Fruit fly (Drosophila melanogaster): Measurements from ENCODE around the gene Spn100A.

Spn100A gene

DNA sequence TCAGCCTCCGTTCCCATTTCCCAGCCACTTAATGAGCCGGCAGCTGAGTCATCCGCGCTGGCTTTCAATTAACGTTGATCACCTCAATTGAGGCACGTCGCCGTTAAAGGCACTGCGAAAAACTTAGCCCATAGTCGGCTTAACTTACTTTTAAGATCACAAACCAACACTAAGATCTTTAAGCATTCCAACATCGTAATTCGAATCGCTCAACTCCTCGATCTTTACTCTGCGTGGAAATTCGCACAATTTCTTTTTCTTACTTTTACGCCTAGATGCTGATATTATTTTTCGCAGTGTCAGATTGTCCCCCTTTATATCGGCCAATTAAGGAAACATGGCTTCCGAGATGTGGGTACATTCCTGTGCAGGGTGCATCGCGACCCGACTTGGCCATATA is 31.9 kb downstream of the Spn100A start:
- TF ChIP-seq CTCF (optimal IDR thresholded peaks at IDR 0.05) (no peak), CG8478 (optimal IDR thresholded peaks at IDR 0.05) (no peak)

DNA sequence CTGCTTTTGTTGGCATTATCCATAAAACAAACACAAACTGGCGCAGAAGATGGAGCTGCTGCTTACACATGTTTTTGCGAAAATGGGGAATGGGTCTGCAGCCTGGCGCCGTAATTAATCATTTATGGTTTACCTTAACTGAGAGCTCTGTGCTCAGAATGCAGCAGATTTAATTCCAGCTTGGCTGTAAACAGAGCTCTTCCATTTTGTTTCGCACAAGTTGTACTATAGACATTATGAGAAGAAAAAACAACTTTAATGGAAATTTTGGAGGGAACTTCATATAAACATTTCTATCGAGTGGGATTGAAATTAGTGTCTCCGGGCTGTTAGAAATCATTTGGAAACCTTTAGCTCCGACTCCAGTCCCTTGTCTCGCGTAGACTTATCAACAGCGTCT is 35.3 kb downstream of the Spn100A start, which contains the start of gene eIF4H2:
Gene eIF4H2, plus strand, starts transcription at position 301 of the 400 bp plus-strand sequence.
- no peak for TF ChIP-seq CG8478 (optimal IDR thresholded peaks at IDR 0.05)
- no peak for TF ChIP-seq CTCF (optimal IDR thresholded peaks at IDR 0.05)

DNA sequence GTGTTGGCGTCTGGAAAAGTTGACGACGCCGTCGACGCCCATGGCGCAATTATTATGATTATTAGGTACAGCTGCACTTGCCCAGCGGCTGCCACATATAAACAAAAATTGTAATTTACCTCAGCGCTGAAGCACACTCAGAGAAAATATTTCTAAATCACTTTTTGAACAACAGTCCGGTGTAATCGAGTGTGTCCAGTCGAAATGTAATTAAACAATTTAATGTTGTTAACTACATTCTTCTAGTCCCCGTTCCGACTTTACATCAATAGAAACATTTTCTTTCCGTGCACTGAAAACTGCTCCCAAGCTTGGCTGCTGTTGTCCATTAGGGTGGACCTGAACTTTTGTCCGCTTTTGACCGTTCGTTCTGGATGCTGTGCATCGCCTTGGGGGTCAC is 38.6 kb downstream of the Spn100A start:
- TF ChIP-seq CTCF (optimal IDR thresholded peaks at IDR 0.05) (no peak), CG8478 (optimal IDR thresholded peaks at IDR 0.05) (no peak)

DNA sequence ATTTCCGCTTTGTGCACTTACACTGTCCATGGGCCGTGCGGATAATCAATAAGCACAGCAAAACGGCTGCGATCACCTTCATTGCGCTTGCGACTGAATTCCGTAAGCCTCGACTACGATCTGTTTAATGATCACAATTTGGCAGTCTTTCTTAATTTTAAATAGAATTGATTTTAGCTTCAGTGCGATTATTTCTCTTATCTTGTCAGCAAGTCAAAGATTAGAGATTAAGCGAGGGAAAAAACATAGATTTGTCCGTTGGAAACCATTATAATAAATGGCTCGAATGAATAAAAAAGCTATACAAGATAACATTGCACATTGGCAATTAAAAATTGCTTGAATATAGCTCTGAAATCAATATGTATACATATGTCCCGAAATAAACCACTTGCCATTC is 40.6 kb downstream of the Spn100A start, which contains the start of gene CG11313:
Gene CG11313, minus strand, starts transcription at position 101 of the 400 bp plus-strand sequence.
- TF ChIP-seq CG8478 (optimal IDR thresholded peaks at IDR 0.05) = no peak

DNA sequence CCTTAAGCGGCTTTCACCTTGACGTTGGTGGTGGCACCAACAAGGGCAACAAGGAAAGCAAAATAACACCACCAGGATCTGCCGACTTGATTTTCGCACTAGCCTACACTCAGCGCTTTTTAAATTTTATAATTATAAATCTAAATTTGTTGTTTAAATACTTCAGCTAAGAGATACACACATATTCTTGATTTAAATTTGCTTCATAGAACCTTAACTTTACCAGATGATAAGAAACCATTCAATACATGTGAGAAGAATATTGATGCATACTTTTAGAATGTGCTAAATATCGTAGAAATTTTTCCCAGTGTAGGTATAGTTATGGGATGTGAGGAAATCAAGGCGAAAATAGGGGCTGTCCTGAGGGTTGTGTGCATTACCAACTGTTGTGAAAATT is 42.6 kb downstream of the Spn100A start:
- TF ChIP-seq CG8478 (optimal IDR thresholded peaks at IDR 0.05) (no peak), CTCF (optimal IDR thresholded peaks at IDR 0.05) (no peak)

DNA sequence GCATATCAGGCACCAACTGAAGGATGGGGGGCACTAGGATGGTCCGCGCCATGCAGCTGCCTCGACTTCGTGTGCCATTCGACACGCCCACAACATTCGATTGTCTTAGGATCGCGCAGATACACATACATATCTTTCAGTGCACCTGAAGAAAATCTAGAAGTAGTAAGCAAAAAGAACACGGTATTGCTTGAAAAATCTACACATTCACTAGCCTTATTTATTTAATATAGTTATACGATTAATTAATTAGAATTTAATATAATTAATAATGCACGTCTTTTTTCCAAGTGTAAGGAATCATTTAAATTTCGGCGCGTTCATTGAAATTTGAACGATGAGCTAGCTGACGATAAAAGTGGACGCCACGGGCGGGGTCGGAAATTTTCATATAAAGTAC is 44.1 kb downstream of the Spn100A start:
- TF ChIP-seq CG8478 (optimal IDR thresholded peaks at IDR 0.05) = no peak
- TF ChIP-seq CTCF (optimal IDR thresholded peaks at IDR 0.05) = no peak

DNA sequence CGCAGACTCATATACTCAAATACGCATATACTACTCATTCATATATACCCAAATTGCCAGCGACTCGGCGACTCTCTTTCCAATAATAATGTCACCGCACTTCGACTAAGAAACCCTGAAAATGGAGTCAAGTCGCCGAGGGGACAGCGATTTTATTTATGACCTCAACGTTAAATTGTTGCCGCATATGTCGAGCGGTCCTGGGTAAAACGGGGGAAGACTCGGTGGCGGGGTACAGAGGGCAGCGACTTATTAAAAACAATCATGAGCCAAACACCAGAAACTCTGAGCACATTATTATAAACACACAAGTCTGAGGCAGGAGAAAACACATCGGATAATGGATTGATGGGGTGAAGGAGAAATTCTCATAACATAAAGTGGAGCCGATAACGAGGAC is 44.6 kb downstream of the Spn100A start:
- TF ChIP-seq CG8478 (optimal IDR thresholded peaks at IDR 0.05) (no peak), CTCF (optimal IDR thresholded peaks at IDR 0.05) (no peak)

DNA sequence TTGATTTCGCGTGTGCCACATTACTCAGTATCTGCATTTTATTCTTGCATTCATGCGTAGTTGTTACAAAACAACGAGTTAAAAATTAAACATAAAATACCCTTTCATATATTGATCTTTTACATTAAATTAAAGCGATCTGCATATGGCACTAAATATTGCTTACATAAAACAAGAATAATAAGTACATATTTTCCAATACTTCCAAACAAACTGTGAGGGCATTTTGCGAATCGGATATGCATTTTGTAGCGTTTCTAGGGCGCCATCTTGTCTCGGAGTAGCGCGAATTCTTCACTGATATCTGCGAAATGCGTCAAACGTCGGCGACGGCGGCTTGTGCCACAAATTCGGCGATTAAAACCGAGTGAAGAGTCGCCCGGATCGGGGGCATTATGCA is 50.9 kb downstream of the Spn100A start:
- TF ChIP-seq CG8478 (optimal IDR thresholded peaks at IDR 0.05) = no peak
- TF ChIP-seq CTCF (optimal IDR thresholded peaks at IDR 0.05) = no peak

Measured in S2 (cell line).